Worm (Caenorhabditis elegans) whole organism, L2 larva: Measurements from ENCODE around the gene Y7A5A.7.

Source experiments
- C34F6.9 ChIP-seq: fragments of 150-350 bp; optimal IDR thresholded peaks from 2 replicates; lab custom pipeline; 2014; ENCODE audit warnings: missing biosample characterization, missing genetic modification characterization
- F13H6.1 ChIP-seq: sonication (generic microtip); optimal IDR thresholded peaks from 2 replicates; lab custom pipeline; 2016; ENCODE audit warnings: missing genetic modification characterization, missing compliant biosample characterization
- R02D3.7 ChIP-seq: fragments of 150-350 bp; optimal IDR thresholded peaks from 2 replicates; lab custom pipeline; 2014; ENCODE audit warnings: missing biosample characterization, missing genetic modification characterization
- Y55F3AM.14 ChIP-seq: fragments of 200-800 bp; sonication (Bioruptor generic); optimal IDR thresholded peaks from 2 replicates; lab custom pipeline; 2018; ENCODE audit warnings: mild to moderate bottlenecking, missing genetic modification characterization, missing compliant biosample characterization
- ZK546.5 ChIP-seq: sonication (generic microtip); optimal IDR thresholded peaks from 2 replicates; lab custom pipeline; 2017; ENCODE audit warnings: missing biosample characterization, missing genetic modification characterization
- aly-2 ChIP-seq: fragments of 150-350 bp; optimal IDR thresholded peaks from 2 replicates; lab custom pipeline; 2014; ENCODE audit warnings: missing biosample characterization, missing genetic modification characterization
- ama-1 ChIP-seq: fragments of 150-350 bp; optimal IDR thresholded peaks from 2 replicates; lab custom pipeline; 2018; ENCODE audit warnings: inconsistent platforms
- blmp-1 ChIP-seq: sonication (generic microtip); optimal IDR thresholded peaks from 2 replicates; lab custom pipeline; 2017; ENCODE audit warnings: missing genetic modification characterization, mild to moderate bottlenecking, missing compliant biosample characterization, antibody characterized with exemption, moderate library complexity; ENCODE audit not compliant: insufficient read depth
- ceh-16 ChIP-seq: fragments of 150-350 bp; optimal IDR thresholded peaks from 2 replicates; lab custom pipeline; 2014; ENCODE audit warnings: missing biosample characterization, missing genetic modification characterization
- crh-2 ChIP-seq: sonication (generic microtip); optimal IDR thresholded peaks from 2 replicates; lab custom pipeline; 2017; ENCODE audit warnings: missing biosample characterization, missing genetic modification characterization
- dmd-4 ChIP-seq: sonication (generic microtip); optimal IDR thresholded peaks from 2 replicates; lab custom pipeline; 2017; ENCODE audit warnings: missing biosample characterization, missing genetic modification characterization
- egl-27 ChIP-seq: sonication (generic microtip); optimal IDR thresholded peaks from 3 replicates; lab custom pipeline; 2017; ENCODE audit warnings: missing biosample characterization, missing genetic modification reagents, missing genetic modification characterization
- elt-3 ChIP-seq: sonication (generic microtip); optimal IDR thresholded peaks from 2 replicates; lab custom pipeline; 2017; ENCODE audit warnings: missing biosample characterization, missing genetic modification characterization
- fos-1 ChIP-seq: fragments of 150-350 bp; optimal IDR thresholded peaks from 2 replicates; lab custom pipeline; 2014; ENCODE audit warnings: missing biosample characterization, missing genetic modification characterization
- gmeb-1 ChIP-seq: fragments of 150-350 bp; optimal IDR thresholded peaks from 2 replicates; lab custom pipeline; 2014; ENCODE audit warnings: missing biosample characterization, missing genetic modification characterization
- lin-11 ChIP-seq: fragments of 150-350 bp; sonication (generic microtip); optimal IDR thresholded peaks from 2 replicates; lab custom pipeline; 2014; ENCODE audit warnings: missing biosample characterization, missing genetic modification characterization, inconsistent platforms, mixed read lengths
- lin-39 ChIP-seq: fragments of 150-350 bp; optimal IDR thresholded peaks from 2 replicates; lab custom pipeline; 2014; ENCODE audit warnings: missing biosample characterization, missing genetic modification reagents, missing genetic modification characterization
- lsy-2 ChIP-seq, 2 experiments: fragments of 150-350 bp in 1 of 2; sonication (generic microtip) in 1 of 2; optimal IDR thresholded peaks; 2 replicates each; lab custom pipeline; 2014 to 2017; ENCODE audit warnings: missing biosample characterization in 2 of 2, missing genetic modification characterization in 2 of 2
- mab-5 ChIP-seq: fragments of 150-350 bp; optimal IDR thresholded peaks from 2 replicates; lab custom pipeline; 2014; ENCODE audit warnings: missing biosample characterization, missing genetic modification characterization
- mbf-1 ChIP-seq: sonication (generic microtip); optimal IDR thresholded peaks from 2 replicates; lab custom pipeline; 2017; ENCODE audit warnings: missing biosample characterization, missing genetic modification characterization
- mdl-1 ChIP-seq, 2 experiments: fragments of 150-350 bp in 1 of 2; sonication (generic microtip) in 1 of 2; optimal IDR thresholded peaks; 2 replicates each; lab custom pipeline; 2017; ENCODE audit warnings: missing biosample characterization in 2 of 2, missing genetic modification characterization in 2 of 2
- nhr-10 ChIP-seq: sonication (generic microtip); optimal IDR thresholded peaks from 2 replicates; lab custom pipeline; 2017; ENCODE audit warnings: missing biosample characterization, missing genetic modification characterization
- nhr-11 ChIP-seq: fragments of 150-350 bp; optimal IDR thresholded peaks from 2 replicates; lab custom pipeline; 2014; ENCODE audit warnings: missing biosample characterization, missing genetic modification characterization
- nhr-12 ChIP-seq: fragments of 150-350 bp; optimal IDR thresholded peaks from 2 replicates; lab custom pipeline; 2014; ENCODE audit warnings: missing biosample characterization, missing genetic modification characterization
- nhr-129 ChIP-seq: fragments of 150-350 bp; optimal IDR thresholded peaks from 2 replicates; lab custom pipeline; 2014; ENCODE audit warnings: missing biosample characterization, missing genetic modification characterization
- nhr-21 ChIP-seq: fragments of 150-350 bp; optimal IDR thresholded peaks from 2 replicates; lab custom pipeline; 2014; ENCODE audit warnings: missing biosample characterization, missing genetic modification characterization
- nhr-23 ChIP-seq: fragments of 150-350 bp; optimal IDR thresholded peaks from 2 replicates; lab custom pipeline; 2014; ENCODE audit warnings: missing biosample characterization, missing genetic modification reagents, missing genetic modification characterization
- nhr-25 ChIP-seq: fragments of 150-350 bp; sonication (generic microtip); optimal IDR thresholded peaks from 3 replicates; lab custom pipeline; 2014; ENCODE audit warnings: missing biosample characterization, missing genetic modification characterization
- nhr-77 ChIP-seq: fragments of 150-350 bp; optimal IDR thresholded peaks from 2 replicates; lab custom pipeline; 2014; ENCODE audit warnings: missing biosample characterization, missing genetic modification characterization
- peb-1 ChIP-seq: fragments of 150-350 bp; optimal IDR thresholded peaks from 2 replicates; lab custom pipeline; 2014; ENCODE audit warnings: missing biosample characterization, missing genetic modification characterization
- sem-4 ChIP-seq: fragments of 150-350 bp; optimal IDR thresholded peaks from 2 replicates; lab custom pipeline; 2014; ENCODE audit warnings: missing biosample characterization, missing genetic modification reagents, missing genetic modification characterization
- skn-1 ChIP-seq: sonication (generic microtip); optimal IDR thresholded peaks from 2 replicates; lab custom pipeline; 2017; ENCODE audit warnings: missing biosample characterization, missing genetic modification characterization
- sma-3 ChIP-seq: sonication (generic microtip); optimal IDR thresholded peaks from 2 replicates; lab custom pipeline; 2016; ENCODE audit warnings: missing genetic modification reagents, missing genetic modification characterization, missing compliant biosample characterization
- sma-9 ChIP-seq, 2 experiments: fragments of 150-350 bp in 1 of 2; sonication (generic microtip) in 1 of 2; optimal IDR thresholded peaks; 2 replicates each; lab custom pipeline; 2014 to 2016; ENCODE audit warnings: missing genetic modification characterization in 2 of 2, mild to moderate bottlenecking in 1 of 2, missing biosample characterization in 1 of 2, missing compliant biosample characterization in 1 of 2, missing genetic modification reagents in 1 of 2, moderate library complexity in 1 of 2
- snpc-4 ChIP-seq: fragments of 150-350 bp; optimal IDR thresholded peaks from 2 replicates; lab custom pipeline; 2014; ENCODE audit warnings: missing biosample characterization, missing genetic modification characterization
- unc-39 ChIP-seq: fragments of 150-350 bp; optimal IDR thresholded peaks from 2 replicates; lab custom pipeline; 2014; ENCODE audit warnings: missing biosample characterization, missing genetic modification characterization
- unc-55 ChIP-seq: fragments of 150-350 bp; sonication (generic microtip); optimal IDR thresholded peaks from 3 replicates; lab custom pipeline; 2014; ENCODE audit warnings: missing biosample characterization, missing genetic modification reagents, missing genetic modification characterization
- unc-62 ChIP-seq: fragments of 150-350 bp; optimal IDR thresholded peaks from 2 replicates; lab custom pipeline; 2014; ENCODE audit warnings: missing biosample characterization, missing genetic modification reagents, missing genetic modification characterization
- ztf-11 ChIP-seq: sonication (generic microtip); optimal IDR thresholded peaks from 2 replicates; lab custom pipeline; 2017; ENCODE audit warnings: missing biosample characterization, missing genetic modification characterization

The Y7A5A.7 gene

ce11 chrX:15847543-15848087 lies 43.6 kb upstream of the Y7A5A.7 start, which contains the start of gene F59F4.3:
F59F4.3 (minus strand) TSS chrX:15847593.
- TF ChIP-seq unc-39 (tag; lab: Kevin White, UChicago) (no peak), nhr-129 (tag; lab: Kevin White, UChicago) (no peak), blmp-1 (tag; lab: Kevin White, UChicago) (peak; percentile 4), lin-39 (tag; lab: Kevin White, UChicago) (no peak), F13H6.1 (no peak), sma-9 (GFP tag; optimal IDR thresholded peaks at IDR 0.05; lab: Kevin White, UChicago) (peak; percentile 49), sma-9 (tag; optimal IDR thresholded peaks at IDR 0.05; lab: Kevin White, UChicago) (no peak), sma-3 (GFP tag; lab: Kevin White, UChicago) (no peak), nhr-23 (tag; lab: Kevin White, UChicago) (no peak), crh-2 (tag; lab: Kevin White, UChicago) (peak; percentile 33), ama-1 (no peak), nhr-11 (tag; lab: Kevin White, UChicago) (no peak)

ce11 chrX:15846552-15846951 lies 42.6 kb upstream of the Y7A5A.7 start:
- no peak for TF ChIP-seq unc-55 (GFP tag; lab: Kevin White, UChicago)
- no peak for TF ChIP-seq skn-1 (tag; lab: Kevin White, UChicago)
- no peak for TF ChIP-seq blmp-1 (tag; lab: Kevin White, UChicago)
- TF ChIP-seq gmeb-1 (tag; lab: Kevin White, UChicago): no peak
- TF ChIP-seq fos-1: peak; percentile 16
- no peak for TF ChIP-seq nhr-77
- no peak for TF ChIP-seq dmd-4 (tag; lab: Kevin White, UChicago)
- TF ChIP-seq crh-2 (tag; lab: Kevin White, UChicago): peak; percentile 8
- no peak for TF ChIP-seq Y55F3AM.14 (GFP tag; lab: Kevin White, UChicago)
- TF ChIP-seq egl-27 (tag; lab: Kevin White, UChicago): no peak
- TF ChIP-seq sma-9 (GFP tag; optimal IDR thresholded peaks at IDR 0.05; lab: Kevin White, UChicago): peak; percentile 21
- TF ChIP-seq sma-9 (tag; optimal IDR thresholded peaks at IDR 0.05; lab: Kevin White, UChicago): no peak
- no peak for TF ChIP-seq lin-11 (tag; lab: Kevin White, UChicago)

- TF ChIP-seq aly-2 (no peak), C34F6.9 (tag; lab: Kevin White, UChicago) (no peak), skn-1 (tag; lab: Kevin White, UChicago) (no peak)
Observed at ce11 chrX:15844330-15844729, 40.4 kb upstream of the Y7A5A.7 start.

ce11 chrX:15842492-15842891 lies 38.5 kb upstream of the Y7A5A.7 start:
- TF ChIP-seq nhr-77: no peak
- TF ChIP-seq gmeb-1 (tag; lab: Kevin White, UChicago): peak; percentile 4
- no peak for TF ChIP-seq ZK546.5 (tag; lab: Kevin White, UChicago)
- TF ChIP-seq lsy-2 (tag; optimal IDR thresholded peaks at IDR 0.05; lab: Kevin White, UChicago): peak; percentile 26 to 32
- no peak for TF ChIP-seq mbf-1 (tag; lab: Kevin White, UChicago)
- TF ChIP-seq F13H6.1: peak; percentile 1
- peak; percentile 34 for TF ChIP-seq sem-4 (tag; lab: Kevin White, UChicago)
- TF ChIP-seq nhr-21 (tag; lab: Kevin White, UChicago): peak; percentile 27
- TF ChIP-seq crh-2 (tag; lab: Kevin White, UChicago): peak; percentile 29
- peak; percentile 29 for TF ChIP-seq nhr-129 (tag; lab: Kevin White, UChicago)
- TF ChIP-seq sma-9 (GFP tag; optimal IDR thresholded peaks at IDR 0.05; lab: Kevin White, UChicago): peak; percentile 73
- no peak for TF ChIP-seq sma-9 (tag; optimal IDR thresholded peaks at IDR 0.05; lab: Kevin White, UChicago)
- TF ChIP-seq sma-3 (GFP tag; lab: Kevin White, UChicago): peak; percentile 23
- TF ChIP-seq fos-1: peak; percentile 60
- TF ChIP-seq mab-5: no peak

- TF ChIP-seq nhr-12 (tag; lab: Kevin White, UChicago): no peak
- TF ChIP-seq mab-5: peak; percentile 90
- TF ChIP-seq peb-1 (tag; lab: Kevin White, UChicago): peak; percentile 65
- peak; percentile 94 for TF ChIP-seq C34F6.9 (tag; lab: Kevin White, UChicago)
- peak; percentile 73 for TF ChIP-seq R02D3.7
- TF ChIP-seq ceh-16 (tag; lab: Kevin White, UChicago): peak; percentile 98
- peak; percentile 99 for TF ChIP-seq fos-1
- peak; percentile 99 for TF ChIP-seq F13H6.1
- TF ChIP-seq egl-27 (tag; lab: Kevin White, UChicago): peak; percentile 98
- no peak for TF ChIP-seq elt-3
- no peak for TF ChIP-seq ama-1
- TF ChIP-seq gmeb-1 (tag; lab: Kevin White, UChicago): peak; percentile 90
- TF ChIP-seq lin-39 (tag; lab: Kevin White, UChicago): peak; percentile 61
- TF ChIP-seq nhr-25 (tag; lab: Kevin White, UChicago): peak; percentile 98
- TF ChIP-seq lsy-2 (tag; optimal IDR thresholded peaks at IDR 0.05; lab: Kevin White, UChicago): peak; percentile 99 to 100
- no peak for TF ChIP-seq nhr-23 (tag; lab: Kevin White, UChicago)
- peak; percentile 53 for TF ChIP-seq ztf-11 (tag; lab: Kevin White, UChicago)
- TF ChIP-seq mdl-1 (tag; optimal IDR thresholded peaks at IDR 0.05; lab: Kevin White, UChicago): peak; percentile 96 to 97
- TF ChIP-seq Y55F3AM.14 (GFP tag; lab: Kevin White, UChicago): peak; percentile 98
- TF ChIP-seq dmd-4 (tag; lab: Kevin White, UChicago): no peak
- TF ChIP-seq sma-9 (GFP tag; optimal IDR thresholded peaks at IDR 0.05; lab: Kevin White, UChicago): peak; percentile 99
- peak; percentile 63 for TF ChIP-seq sma-9 (tag; optimal IDR thresholded peaks at IDR 0.05; lab: Kevin White, UChicago)
- TF ChIP-seq unc-62 (GFP tag; lab: Kevin White, UChicago): peak; percentile 71
- peak; percentile 64 for TF ChIP-seq skn-1 (tag; lab: Kevin White, UChicago)
- peak; percentile 91 for TF ChIP-seq snpc-4 (tag; lab: Kevin White, UChicago)
- TF ChIP-seq nhr-10 (tag; lab: Kevin White, UChicago): peak; percentile 89
- peak; percentile 98 for TF ChIP-seq unc-55 (GFP tag; lab: Kevin White, UChicago)
Observed at ce11 chrX:15841086-15841622, 37.2 kb upstream of the Y7A5A.7 start, which contains the start of gene serp-1.1. serp-1.1 (plus strand) TSS chrX:15841572.
